Worm (Caenorhabditis elegans): Measurements from ENCODE around the gene scl-13.
A peak's percentile ranks its signal among the peaks of the same experiment; 100 is the strongest.

scl-13 gene

DNA sequence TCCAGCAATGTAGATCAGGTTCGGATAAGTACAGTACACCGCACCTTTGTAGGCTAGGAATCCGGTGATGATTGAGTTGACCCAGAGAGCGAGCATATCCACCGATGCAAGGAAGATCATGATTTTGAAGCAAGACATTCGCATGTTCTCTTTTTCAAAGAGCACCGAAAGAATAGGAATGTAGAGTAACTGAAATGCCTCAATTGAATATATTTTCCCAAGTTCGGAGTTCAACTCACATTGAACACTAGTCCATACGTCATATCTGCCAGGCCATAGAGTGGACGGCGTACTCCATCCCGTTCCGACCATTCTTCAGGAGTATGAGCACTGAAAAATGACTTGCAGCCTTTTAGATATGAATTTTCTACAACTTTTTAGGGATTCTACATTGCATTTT lies 11.7 kb downstream of the scl-13 start:
- TF ChIP-seq dve-1 (tag; optimal IDR thresholded peaks at IDR 0.05): no peak
- no peak for TF ChIP-seq ceh-34 (tag; optimal IDR thresholded peaks at IDR 0.05)
- no peak for TF ChIP-seq ceh-31 (tag; optimal IDR thresholded peaks at IDR 0.05)
- TF ChIP-seq ztf-16 (tag; optimal IDR thresholded peaks at IDR 0.05): no peak
- TF ChIP-seq pqm-1 (tag; optimal IDR thresholded peaks at IDR 0.05): no peak
- no peak for TF ChIP-seq tbx-7 (tag; optimal IDR thresholded peaks at IDR 0.05)
- TF ChIP-seq ets-4 (tag; optimal IDR thresholded peaks at IDR 0.05): no peak
- TF ChIP-seq K02D7.2 (tag; optimal IDR thresholded peaks at IDR 0.05): no peak
- no peak for TF ChIP-seq unc-42 (tag; optimal IDR thresholded peaks at IDR 0.05)
- no peak for TF ChIP-seq pros-1 (tag; optimal IDR thresholded peaks at IDR 0.05)
- no peak for TF ChIP-seq unc-86 (tag; optimal IDR thresholded peaks at IDR 0.05)
- TF ChIP-seq C08G9.2 (tag; optimal IDR thresholded peaks at IDR 0.05): no peak
- no peak for TF ChIP-seq sox-4 (tag; optimal IDR thresholded peaks at IDR 0.05)
- no peak for TF ChIP-seq ama-1 (optimal IDR thresholded peaks at IDR 0.05)
- TF ChIP-seq nhr-232 (tag; optimal IDR thresholded peaks at IDR 0.05): no peak
- TF ChIP-seq tbx-2 (tag; optimal IDR thresholded peaks at IDR 0.05): no peak
- no peak for TF ChIP-seq ahr-1 (tag; optimal IDR thresholded peaks at IDR 0.05)
- TF ChIP-seq ceh-14 (tag; optimal IDR thresholded peaks at IDR 0.05): no peak
- no peak for TF ChIP-seq unc-3 (GFP tag; conservative IDR thresholded peaks at IDR 0.05)
- no peak for TF ChIP-seq unc-3 (tag; optimal IDR thresholded peaks at IDR 0.05)

DNA sequence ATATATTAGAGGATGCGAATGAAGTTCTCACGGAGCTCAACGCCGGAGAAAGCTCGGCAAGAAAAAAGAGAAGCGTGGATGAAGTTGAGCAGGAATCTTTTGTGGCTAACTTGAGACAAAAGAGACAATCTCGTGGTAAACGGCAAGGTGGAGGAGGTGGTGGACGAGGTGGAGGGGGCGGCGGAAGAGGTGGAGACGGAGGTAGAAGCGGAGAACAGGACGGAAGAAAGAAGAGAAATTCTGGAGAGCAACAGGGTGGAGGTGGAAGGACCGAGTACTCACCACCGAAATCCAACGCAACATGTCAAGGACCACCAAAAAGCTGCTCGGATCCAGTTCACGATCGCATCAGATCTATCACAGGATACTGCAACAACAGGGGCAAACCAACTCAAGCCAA lies 21.0 kb downstream of the scl-13 start:
- TF ChIP-seq fkh-10 (GFP tag; optimal IDR thresholded peaks at IDR 0.05) (no peak), nhr-232 (tag; optimal IDR thresholded peaks at IDR 0.05) (no peak), pqm-1 (tag; optimal IDR thresholded peaks at IDR 0.05) (no peak), C08G9.2 (tag; optimal IDR thresholded peaks at IDR 0.05) (no peak), ceh-48 (tag; optimal IDR thresholded peaks at IDR 0.05) (no peak), npax-4 (tag; optimal IDR thresholded peaks at IDR 0.05) (no peak)

DNA sequence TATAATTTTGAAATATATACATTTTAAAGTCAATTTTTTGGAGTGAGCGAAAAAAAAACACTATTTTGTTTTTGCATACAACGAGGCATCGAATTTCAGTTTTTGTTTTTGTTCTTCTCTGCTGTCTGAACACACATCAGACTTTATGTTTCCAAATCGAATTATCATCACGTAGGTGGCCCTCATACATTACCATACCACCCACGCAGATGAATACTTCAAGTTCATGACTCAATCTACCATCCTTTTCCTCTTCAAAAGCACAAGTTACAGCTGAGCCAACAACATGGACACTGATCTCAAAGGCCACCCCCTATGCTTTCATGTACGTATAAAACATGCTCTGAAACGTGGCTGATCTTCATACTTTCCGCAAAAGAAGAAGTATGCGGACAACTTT lies 21.7 kb downstream of the scl-13 start, which contains the start of gene R08F11.7:
TSS of gene R08F11.7 (plus strand) at position 301 of the 400 bp plus-strand sequence.
- TF ChIP-seq ets-4 (tag; optimal IDR thresholded peaks at IDR 0.05): no peak
- no peak for TF ChIP-seq lim-6 (tag; optimal IDR thresholded peaks at IDR 0.05)
- TF ChIP-seq pax-1 (tag; optimal IDR thresholded peaks at IDR 0.05): no peak
- TF ChIP-seq unc-3 (GFP tag; conservative IDR thresholded peaks at IDR 0.05): no peak
- TF ChIP-seq unc-3 (tag; optimal IDR thresholded peaks at IDR 0.05): no peak
- no peak for TF ChIP-seq dmd-4 (tag; optimal IDR thresholded peaks at IDR 0.05; ENCODE audit: borderline replicate concordance)
- TF ChIP-seq ceh-48 (tag; optimal IDR thresholded peaks at IDR 0.05): no peak
- TF ChIP-seq unc-86 (tag; optimal IDR thresholded peaks at IDR 0.05): no peak
- TF ChIP-seq fkh-10 (GFP tag; optimal IDR thresholded peaks at IDR 0.05): no peak
- TF ChIP-seq ttx-3 (tag; optimal IDR thresholded peaks at IDR 0.05): no peak

DNA sequence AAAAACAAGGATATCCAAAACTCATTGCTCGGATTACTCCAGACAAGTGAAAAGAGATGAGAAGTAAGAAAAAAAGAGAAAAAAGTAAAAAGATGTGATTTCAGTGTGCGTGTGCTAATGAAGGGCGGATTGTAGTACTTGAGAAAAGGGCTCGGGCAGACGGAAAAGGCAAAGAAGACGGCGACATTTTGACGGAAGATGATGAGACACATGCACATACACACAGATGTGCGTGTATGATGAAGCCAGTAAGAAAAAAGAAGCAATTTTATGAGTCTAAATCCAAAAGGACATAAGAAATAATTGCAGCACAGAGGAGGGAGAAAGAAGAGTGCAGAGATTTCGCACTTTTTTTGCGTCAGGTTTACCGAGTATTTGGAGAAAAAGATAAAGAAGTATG lies 22.9 kb downstream of the scl-13 start:
- TF ChIP-seq tbx-7 (tag; optimal IDR thresholded peaks at IDR 0.05) (no peak), T23F11.4 (GFP tag; optimal IDR thresholded peaks at IDR 0.05) (no peak), nhr-11 (tag; optimal IDR thresholded peaks at IDR 0.05) (no peak)

DNA sequence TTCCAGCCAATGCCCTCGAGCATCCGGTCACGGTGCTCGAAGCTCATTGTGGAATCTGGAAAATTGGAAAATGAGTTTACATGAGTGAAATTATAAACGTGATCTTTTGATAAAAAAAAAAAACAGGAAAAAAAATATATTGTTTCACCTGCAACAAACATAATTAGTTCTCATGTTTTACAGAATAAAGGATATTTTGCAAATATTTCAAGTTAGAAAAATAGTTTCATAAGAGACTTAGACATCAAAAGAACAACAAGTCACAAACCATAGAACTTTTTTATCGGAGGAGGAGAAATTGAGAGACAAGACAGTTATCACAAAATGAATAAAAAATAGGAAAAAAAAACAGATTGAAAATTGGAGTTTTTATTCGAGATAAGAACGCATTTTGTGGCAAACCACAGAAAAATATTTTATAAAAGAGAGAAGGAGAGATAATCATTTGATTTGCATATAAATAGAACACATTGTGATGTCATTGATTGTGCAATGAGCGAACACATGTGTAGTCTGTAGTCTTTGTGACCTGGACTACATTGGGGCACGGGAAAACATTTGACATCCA lies 27.2 kb downstream of the scl-13 start, which contains the start of gene R08F11.1:
TSS of gene R08F11.1 (minus strand) at position 51 of the 568 bp plus-strand sequence.
- TF ChIP-seq elt-2 (tag; optimal IDR thresholded peaks at IDR 0.05) (peak; percentile 80), sox-4 (tag; optimal IDR thresholded peaks at IDR 0.05) (no peak)

DNA sequence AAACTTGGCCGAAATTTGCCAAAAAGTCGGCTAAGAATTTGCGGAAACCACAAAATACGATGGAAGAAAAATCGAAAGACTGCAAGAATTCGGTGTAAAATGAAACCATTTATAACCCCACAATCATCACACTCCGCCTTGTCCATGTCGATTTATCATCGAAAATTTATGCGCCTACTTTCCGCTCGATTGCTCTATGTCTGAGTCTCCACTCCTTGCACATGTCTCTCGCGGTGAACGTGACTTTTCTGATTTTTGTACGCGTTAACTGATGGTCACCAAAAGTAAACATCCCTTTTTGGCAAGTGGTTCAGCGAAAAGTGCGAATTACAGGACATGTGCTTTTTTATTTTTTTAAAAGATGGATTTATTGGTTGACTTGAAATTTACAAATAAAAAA lies 34.5 kb downstream of the scl-13 start:
- TF ChIP-seq ceh-34 (tag; optimal IDR thresholded peaks at IDR 0.05) (no peak), ref-2 (tag; optimal IDR thresholded peaks at IDR 0.05) (no peak), C08G9.2 (tag; optimal IDR thresholded peaks at IDR 0.05) (no peak), unc-55 (GFP tag; optimal IDR thresholded peaks at IDR 0.05) (peak; percentile 34)

Measured in whole organism, late embryonic.